Fruit fly (Drosophila melanogaster): ENCODE data around the gene CG42564.

CG42564 gene

dm6 chr3R:6416242-6416641 is 42.0 kb downstream of the CG42564 start (continued):
- TF ChIP-seq eyg (GFP tag; optimal IDR thresholded peaks at IDR 0.05) (peak; percentile 72), CG1233 (GFP tag; optimal IDR thresholded peaks at IDR 0.05) (peak; percentile 66)

DNA sequence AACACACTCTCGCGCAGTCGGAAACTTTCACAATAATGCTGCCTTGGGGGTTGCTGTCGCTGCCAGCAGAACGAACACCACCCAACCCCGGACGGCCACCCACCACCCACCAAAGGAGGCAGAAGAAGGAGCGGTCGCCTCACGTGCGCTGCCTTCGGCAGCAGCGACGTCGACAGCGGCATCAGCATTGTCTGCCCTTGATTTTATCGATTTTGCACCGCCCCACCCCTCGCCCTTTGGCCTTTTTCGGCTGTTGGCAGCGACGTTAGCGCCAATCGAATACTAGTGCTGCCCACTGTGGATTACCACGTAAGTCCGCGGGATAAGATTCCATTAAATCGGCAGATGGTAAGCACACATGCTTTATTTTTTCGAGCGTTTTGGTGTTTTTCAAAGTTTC is 44.8 kb downstream of the CG42564 start:
- TF ChIP-seq CG12155 (GFP tag; optimal IDR thresholded peaks at IDR 0.05), result no peak
- TF ChIP-seq klu (GFP tag; IDR thresholded peaks at IDR 0.05), result no peak
- no peak for TF ChIP-seq CG3995 (GFP tag; optimal IDR thresholded peaks at IDR 0.05)
- no peak for TF ChIP-seq CG8359 (GFP tag; optimal IDR thresholded peaks at IDR 0.05; ENCODE audit: borderline replicate concordance)
- no peak for TF ChIP-seq tap (tag; optimal IDR thresholded peaks at IDR 0.05)
- no peak for TF ChIP-seq dati (GFP tag; IDR thresholded peaks at IDR 0.05)
- TF ChIP-seq fru (optimal IDR thresholded peaks at IDR 0.05), result no peak
- no peak for TF ChIP-seq CG8089 (GFP tag; optimal IDR thresholded peaks at IDR 0.05)
- peak; percentile 74 for TF ChIP-seq ftz-f1 (GFP tag; optimal IDR thresholded peaks at IDR 0.05)
- no peak for TF ChIP-seq CG16779 (GFP tag; IDR thresholded peaks at IDR 0.05)
- TF ChIP-seq CG9932 (GFP tag; IDR thresholded peaks at IDR 0.05), result 0 out of 2 replicates have a peak, but pooled peaks have one; percentile 32
- TF ChIP-seq CG32772 (GFP tag; IDR thresholded peaks at IDR 0.05), result no peak
- TF ChIP-seq cg (GFP tag; optimal IDR thresholded peaks at IDR 0.05), result peak; percentile 6
- TF ChIP-seq abd-A (tag; optimal IDR thresholded peaks at IDR 0.05), result peak; percentile 66
- no peak for TF ChIP-seq Tbp (GFP tag; optimal IDR thresholded peaks at IDR 0.05)
- TF ChIP-seq lab (GFP tag; optimal IDR thresholded peaks at IDR 0.05), result no peak
- TF ChIP-seq otp (GFP tag; IDR thresholded peaks at IDR 0.05), result no peak
- TF ChIP-seq onecut (GFP tag; IDR thresholded peaks at IDR 0.05), result peak; percentile 100
- TF ChIP-seq sna (GFP tag; IDR thresholded peaks at IDR 0.05; ENCODE audit: partially characterized antibody), result no peak
- no peak for TF ChIP-seq CG10366 (GFP tag; IDR thresholded peaks at IDR 0.05)
- TF ChIP-seq D19B (GFP tag; optimal IDR thresholded peaks at IDR 0.05), result no peak
- TF ChIP-seq row (GFP tag; IDR thresholded peaks at IDR 0.05), result 0 out of 3 replicates have a peak, but pooled peaks have one; percentile 8
- no peak for TF ChIP-seq kah (GFP tag; optimal IDR thresholded peaks at IDR 0.05)
- peak; percentile 13 for TF ChIP-seq pros (GFP tag; optimal IDR thresholded peaks at IDR 0.05)
- no peak for TF ChIP-seq CG8290 (GFP tag; optimal IDR thresholded peaks at IDR 0.05)
- peak in 1 of 2 experiments; percentile 11 for TF ChIP-seq CG8290 (tag; optimal IDR thresholded peaks at IDR 0.05)
- TF ChIP-seq CG10321 (GFP tag; IDR thresholded peaks at IDR 0.05), result no peak
- peak; percentile 82 for TF ChIP-seq crol (GFP tag; IDR thresholded peaks at IDR 0.05)
- no peak for TF ChIP-seq grau (tag; optimal IDR thresholded peaks at IDR 0.05)
- no peak for TF ChIP-seq br (optimal IDR thresholded peaks at IDR 0.05)
- TF ChIP-seq Adf1 (GFP tag; IDR thresholded peaks at IDR 0.05), result peak; percentile 96
- TF ChIP-seq seq (GFP tag; IDR thresholded peaks at IDR 0.05), result peak; percentile 25; the same call in 1 of the 2 replicates
- no peak for TF ChIP-seq Hey (tag; optimal IDR thresholded peaks at IDR 0.05)
- TF ChIP-seq trem (tag; optimal IDR thresholded peaks at IDR 0.05), result no peak
- TF ChIP-seq slp2 (GFP tag; optimal IDR thresholded peaks at IDR 0.05), result no peak
- TF ChIP-seq crp (GFP tag; optimal IDR thresholded peaks at IDR 0.05), result no peak
- no peak for TF ChIP-seq CG12769 (tag; optimal IDR thresholded peaks at IDR 0.05)
- no peak for TF ChIP-seq Gsc (GFP tag; IDR thresholded peaks at IDR 0.05)
- TF ChIP-seq chn (GFP tag; optimal IDR thresholded peaks at IDR 0.05), result no peak
- TF ChIP-seq Six4 (GFP tag; optimal IDR thresholded peaks at IDR 0.05), result no peak
- no peak for TF ChIP-seq pita (GFP tag; optimal IDR thresholded peaks at IDR 0.05)
- TF ChIP-seq esg (GFP tag; conservative IDR thresholded peaks at IDR 0.05), result no peak
- TF ChIP-seq salm (tag; optimal IDR thresholded peaks at IDR 0.05), result no peak
- no peak for TF ChIP-seq kay (GFP tag; optimal IDR thresholded peaks at IDR 0.05)
- no peak for TF ChIP-seq CG1832 (GFP tag; optimal IDR thresholded peaks at IDR 0.05)
- TF ChIP-seq bowl (GFP tag; IDR thresholded peaks at IDR 0.05), result no peak
- TF ChIP-seq Dip2 (GFP tag; IDR thresholded peaks at IDR 0.05), result no peak
- no peak for TF ChIP-seq Abd-B (GFP tag; optimal IDR thresholded peaks at IDR 0.05)
- TF ChIP-seq CG6254 (GFP tag; optimal IDR thresholded peaks at IDR 0.05), result no peak
- TF ChIP-seq Ravus (GFP tag; IDR thresholded peaks at IDR 0.05), result no peak

All from whole organism, embryonic.